Worm (Caenorhabditis elegans) whole organism, late embryonic: Measurements from ENCODE around the gene cab-1.

Experiments used
- C38D4.7 ChIP-seq: fragments of 200-800 bp; sonication (Bioruptor generic); optimal IDR thresholded peaks from 2 replicates; lab custom pipeline; 2018; ENCODE audit warnings: mild to moderate bottlenecking, missing genetic modification characterization, moderate library complexity, missing compliant biosample characterization
- F13H6.1 ChIP-seq: sonication (generic microtip); optimal IDR thresholded peaks from 2 replicates; lab custom pipeline; 2016; ENCODE audit warnings: missing genetic modification characterization, missing compliant biosample characterization
- ama-1 ChIP-seq: fragments of 150-350 bp; optimal IDR thresholded peaks from 2 replicates; lab custom pipeline; 2014
- ceh-6 ChIP-seq: fragments of 200-800 bp; sonication (Bioruptor generic); optimal IDR thresholded peaks from 2 replicates; lab custom pipeline; 2018; ENCODE audit warnings: mild to moderate bottlenecking, missing genetic modification characterization, missing compliant biosample characterization
- dve-1 ChIP-seq: sonication (generic microtip); optimal IDR thresholded peaks from 2 replicates; lab custom pipeline; 2017; ENCODE audit warnings: antibody characterized with exemption, mild to moderate bottlenecking, missing genetic modification characterization, missing compliant biosample characterization
- ets-4 ChIP-seq: sonication (generic microtip); optimal IDR thresholded peaks from 2 replicates; lab custom pipeline; 2016; ENCODE audit warnings: missing genetic modification characterization, missing compliant biosample characterization
- nhr-11 ChIP-seq: fragments of 150-350 bp; optimal IDR thresholded peaks from 2 replicates; lab custom pipeline; 2014; ENCODE audit warnings: missing biosample characterization, missing genetic modification characterization
- pha-4 ChIP-seq: fragments of 150-350 bp; optimal IDR thresholded peaks from 2 replicates; lab custom pipeline; 2018; ENCODE audit warnings: missing biosample characterization, missing genetic modification reagents, missing genetic modification characterization
- pqm-1 ChIP-seq: sonication (generic microtip); optimal IDR thresholded peaks from 2 replicates; lab custom pipeline; 2016; ENCODE audit warnings: missing genetic modification characterization, missing compliant biosample characterization
- sdc-2 ChIP-seq: sonication (generic microtip); optimal IDR thresholded peaks from 2 replicates; lab custom pipeline; 2016; ENCODE audit warnings: missing genotype, missing genetic modification characterization, missing compliant biosample characterization
- unc-42 ChIP-seq: sonication (generic microtip); optimal IDR thresholded peaks from 2 replicates; lab custom pipeline; 2016; ENCODE audit warnings: missing genotype, missing genetic modification characterization, missing compliant biosample characterization

DNA sequence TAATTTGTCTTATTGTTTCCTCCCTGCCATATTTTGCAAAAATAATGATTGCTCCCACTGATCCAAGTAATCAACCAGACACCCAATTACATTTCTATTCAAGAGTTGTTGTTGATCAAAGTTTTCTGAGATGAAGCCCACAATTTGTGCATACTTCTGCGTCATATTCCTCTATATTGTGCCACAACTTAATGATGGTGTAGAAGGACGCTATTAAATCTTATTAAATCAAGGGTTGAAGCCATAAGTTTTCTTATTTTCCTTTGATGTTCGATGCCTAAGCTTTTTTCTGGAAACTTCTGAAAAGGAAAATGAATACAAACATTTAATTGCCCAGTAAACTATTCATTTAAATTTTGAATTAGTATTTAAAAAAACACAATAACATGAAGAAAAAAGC, 43.9 kb downstream of the cab-1 start:
- TF ChIP-seq dve-1 (tag; lab: Kevin White, UChicago) (no peak), C38D4.7 (no peak), ets-4 (tag; lab: Kevin White, UChicago) (no peak), ama-1 (lab: Kevin White, UChicago) (peak; percentile 55), pha-4 (tag; lab: Kevin White, UChicago) (no peak), ceh-6 (GFP tag; lab: Kevin White, UChicago) (no peak), unc-42 (tag; lab: Kevin White, UChicago) (no peak), sdc-2 (tag; lab: Kevin White, UChicago) (no peak), pqm-1 (tag; lab: Kevin White, UChicago) (no peak), nhr-11 (tag; lab: Kevin White, UChicago) (no peak), F13H6.1 (no peak)
